Fruit fly (Drosophila melanogaster) whole organism, pupa: Measurements from ENCODE around the gene Art9.

Experiments
- CG15710 ChIP-seq: fragments of 200-800 bp; sonication (Bioruptor generic); optimal IDR thresholded peaks from 2 replicates; lab custom pipeline; 2018; ENCODE audit warnings: missing biosample characterization, mild to moderate bottlenecking, missing genetic modification characterization, moderate library complexity
- CG17806 ChIP-seq: fragments of 200-800 bp; sonication (Bioruptor generic); optimal IDR thresholded peaks from 2 replicates; lab custom pipeline; 2018; ENCODE audit warnings: missing biosample characterization, mild to moderate bottlenecking, missing genetic modification characterization, moderate library complexity
- CG9948 ChIP-seq: fragments of 200-800 bp; sonication (Bioruptor generic); optimal IDR thresholded peaks from 2 replicates; lab custom pipeline; 2018; ENCODE audit warnings: missing biosample characterization, mild to moderate bottlenecking, missing genetic modification characterization, moderate library complexity
- Snoo ChIP-seq: fragments of 200-800 bp; sonication (Bioruptor generic); optimal IDR thresholded peaks from 3 replicates; lab custom pipeline; 2017; ENCODE audit warnings: missing biosample characterization, mild to moderate bottlenecking, missing genetic modification characterization, inconsistent platforms
- gl ChIP-seq: fragments of 200-800 bp; sonication (Bioruptor generic); optimal IDR thresholded peaks from 2 replicates; lab custom pipeline; 2018; ENCODE audit warnings: missing biosample characterization, mild to moderate bottlenecking, missing genetic modification characterization

- TF ChIP-seq CG17806: no peak
- no peak for TF ChIP-seq gl (tag; lab: Kevin White, UChicago)
- TF ChIP-seq CG15710 (tag; lab: Kevin White, UChicago): no peak
- no peak for TF ChIP-seq CG9948 (tag; lab: Kevin White, UChicago)
- no peak for TF ChIP-seq Snoo (tag; lab: Kevin White, UChicago)
Measured at dm6 chr3R:13951038-13951437, 7.8 kb upstream of the Art9 start, which contains the start of gene CG9926.
